Worm (Caenorhabditis elegans) whole organism, L4 larva: ENCODE results near the gene chil-22.

ENCODE experiments used
- arid-1 ChIP-seq: fragments of 200-800 bp; sonication (Bioruptor generic); conservative IDR thresholded peaks from 2 replicates; pipeline ENCODE4 v1.3.6; 2022; ENCODE audit warnings: missing genetic modification reagents, missing genetic modification characterization, missing compliant biosample characterization
- ces-1 ChIP-seq: fragments of 150-350 bp; sonication (generic microtip); optimal IDR thresholded peaks from 4 replicates; lab custom pipeline; 2014; ENCODE audit warnings: missing biosample characterization, missing genetic modification reagents, missing genetic modification characterization
- egl-27 ChIP-seq: sonication (generic microtip); optimal IDR thresholded peaks from 3 replicates; lab custom pipeline; 2017; ENCODE audit warnings: missing biosample characterization, missing genetic modification reagents, missing genetic modification characterization
- fkh-10 ChIP-seq: fragments of 150-350 bp; optimal IDR thresholded peaks from 2 replicates; lab custom pipeline; 2014; ENCODE audit warnings: missing biosample characterization, missing genetic modification reagents, missing genetic modification characterization
- hif-1 ChIP-seq, 2 experiments: sonication (generic microtip); optimal IDR thresholded peaks; 2 replicates each; lab custom pipeline; 2016 to 2017; ENCODE audit warnings: missing compliant biosample characterization in 2 of 2, missing genetic modification characterization in 2 of 2, missing genetic modification reagents in 2 of 2, missing genotype in 2 of 2, mild to moderate bottlenecking in 1 of 2
- lin-13 ChIP-seq: fragments of 150-350 bp; optimal IDR thresholded peaks from 2 replicates; lab custom pipeline; 2014; ENCODE audit warnings: missing biosample characterization, missing genetic modification reagents, missing genetic modification characterization
- nhr-11 ChIP-seq: fragments of 150-350 bp; optimal IDR thresholded peaks from 2 replicates; lab custom pipeline; 2014; ENCODE audit warnings: missing biosample characterization, missing genetic modification characterization
- snpc-4 ChIP-seq: fragments of 150-350 bp; optimal IDR thresholded peaks from 2 replicates; lab custom pipeline; 2014; ENCODE audit warnings: missing biosample characterization, missing genetic modification characterization
- tra-1 ChIP-seq: fragments of 200-800 bp; sonication (Bioruptor generic); IDR thresholded peaks from 2 replicates; pipeline ENCODE4 v1.3.6; 2022; ENCODE audit warnings: missing genetic modification reagents, missing genetic modification characterization, missing compliant biosample characterization
- unc-39 ChIP-seq: sonication (generic microtip); optimal IDR thresholded peaks from 2 replicates; lab custom pipeline; 2017; ENCODE audit warnings: missing biosample characterization, missing genetic modification characterization
- unc-62 ChIP-seq, 3 experiments: fragments of 150-350 bp in 1 of 3; sonication (generic microtip); optimal IDR thresholded peaks in 2 of 3; peaks in 1 of 3; 1 replicate in 1 of 3; 2 replicates in 2 of 3; lab custom pipeline; 2014 to 2017; ENCODE audit warnings: missing biosample characterization in 3 of 3, missing genetic modification characterization in 3 of 3, missing genetic modification reagents in 3 of 3, missing genotype in 1 of 3
- zag-1 ChIP-seq: fragments of 150-350 bp; optimal IDR thresholded peaks from 2 replicates; lab custom pipeline; 2014; ENCODE audit warnings: missing biosample characterization, missing genetic modification characterization
- ztf-7 ChIP-seq: fragments of 150-350 bp; optimal IDR thresholded peaks from 2 replicates; lab custom pipeline; 2014; ENCODE audit warnings: missing biosample characterization, missing genetic modification characterization

DNA sequence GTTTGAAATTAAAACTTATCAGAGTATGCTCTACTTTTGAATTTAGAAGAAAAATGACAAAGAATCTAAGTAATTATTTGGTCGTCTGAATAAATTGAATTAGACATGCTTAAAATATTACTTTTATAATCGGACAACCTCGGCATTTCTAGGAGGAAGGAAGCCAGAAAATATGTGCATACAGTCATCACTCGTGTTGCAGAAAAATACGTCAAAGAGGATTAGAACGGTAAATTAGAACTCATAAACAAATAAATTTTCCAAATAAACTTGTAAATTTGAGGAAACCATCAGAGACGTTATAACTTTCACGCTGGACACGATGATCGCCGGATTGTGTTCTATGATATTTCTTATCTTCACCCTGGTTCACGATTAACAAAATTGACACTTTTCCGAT, 11.7 kb downstream of the chil-22 start, which contains the start of gene chil-19:
- no peak for TF ChIP-seq ztf-7 (tag; lab: Kevin White, UChicago)
- TF ChIP-seq egl-27 (tag; lab: Kevin White, UChicago) = no peak
- TF ChIP-seq arid-1 (GFP tag; lab: Robert Waterston, UW) = no peak
- no peak for TF ChIP-seq snpc-4 (tag; lab: Kevin White, UChicago)
- no peak for TF ChIP-seq fkh-10 (GFP tag; lab: Kevin White, UChicago)
- no peak for TF ChIP-seq ces-1 (GFP tag; lab: Kevin White, UChicago)
- TF ChIP-seq nhr-11 (tag; lab: Kevin White, UChicago) = no peak
- no peak for TF ChIP-seq unc-62 (GFP tag; optimal IDR thresholded peaks at IDR 0.05 in 1 of 2; lab: Kevin White, UChicago)
- no peak for TF ChIP-seq unc-62 (tag; optimal IDR thresholded peaks at IDR 0.05; lab: Kevin White, UChicago)
- no peak for TF ChIP-seq zag-1 (tag; lab: Kevin White, UChicago)
- TF ChIP-seq unc-39 (tag; lab: Kevin White, UChicago) = no peak
- TF ChIP-seq lin-13 (GFP tag; lab: Kevin White, UChicago) = no peak
- TF ChIP-seq tra-1 = no peak
- no peak for TF ChIP-seq hif-1 (tag; optimal IDR thresholded peaks at IDR 0.05; lab: Kevin White, UChicago)
